Fruit fly (Drosophila melanogaster) whole organism, embryonic: ENCODE results near the gene Ing3.
A peak's percentile ranks its signal among the peaks of the same experiment; 100 is the strongest.

ENCODE experiments used
- Bgb ChIP-seq: fragments of 200-800 bp; sonication (Bioruptor generic); IDR thresholded peaks from 2 replicates; pipeline ENCODE4 v1.3.6; 2022; ENCODE audit warnings: missing biosample characterization, missing genetic modification characterization; ENCODE audit not compliant: partially characterized antibody
- CG10147 ChIP-seq: fragments of 200-800 bp; sonication (Bioruptor generic); optimal IDR thresholded peaks from 2 replicates; lab custom pipeline; 2019; ENCODE audit warnings: missing biosample characterization, mild to moderate bottlenecking, missing genetic modification characterization, moderate library complexity
- CG10267 ChIP-seq: fragments of 200-800 bp; sonication (Bioruptor generic); optimal IDR thresholded peaks from 2 replicates; lab custom pipeline; 2018; ENCODE audit warnings: missing biosample characterization, mild to moderate bottlenecking, missing genetic modification characterization, moderate library complexity
- CG10321 ChIP-seq: fragments of 200-800 bp; sonication (Bioruptor generic); IDR thresholded peaks from 2 replicates; pipeline ENCODE4 v1.3.6; 2022; ENCODE audit warnings: missing biosample characterization, missing genetic modification characterization
- CG12219 ChIP-seq: fragments of 200-800 bp; sonication (Bioruptor generic); optimal IDR thresholded peaks from 3 replicates; lab custom pipeline; 2018; ENCODE audit warnings: missing biosample characterization, mild to moderate bottlenecking, missing genetic modification characterization
- CG14965 ChIP-seq: fragments of 200-800 bp; sonication (Bioruptor generic); optimal IDR thresholded peaks from 2 replicates; lab custom pipeline; 2016; ENCODE audit warnings: missing biosample characterization, missing genetic modification characterization, borderline replicate concordance
- CG15696 ChIP-seq: fragments of 200-800 bp; sonication (Bioruptor generic); optimal IDR thresholded peaks from 2 replicates; lab custom pipeline; 2019; ENCODE audit warnings: missing biosample characterization, mild to moderate bottlenecking, missing genetic modification characterization, moderate library complexity
- CG16779 ChIP-seq: fragments of 200-800 bp; sonication (Bioruptor generic); IDR thresholded peaks from 2 replicates; pipeline ENCODE4 v1.3.6; 2022; ENCODE audit warnings: missing biosample characterization, missing genetic modification characterization
- CG1792 ChIP-seq: fragments of 200-800 bp; sonication (Bioruptor generic); optimal IDR thresholded peaks from 2 replicates; lab custom pipeline; 2016; ENCODE audit warnings: missing biosample characterization, missing genetic modification characterization
- CG18476 ChIP-seq: fragments of 200-800 bp; sonication (Bioruptor generic); optimal IDR thresholded peaks from 2 replicates; lab custom pipeline; 2016; ENCODE audit warnings: missing biosample characterization, mild to moderate bottlenecking, missing genetic modification characterization
- CG18619 ChIP-seq: fragments of 200-800 bp; sonication (Bioruptor generic); optimal IDR thresholded peaks from 3 replicates; lab custom pipeline; 2017; ENCODE audit warnings: missing biosample characterization, mild to moderate bottlenecking, missing genetic modification characterization
- CG30431 ChIP-seq: fragments of 200-800 bp; sonication (Bioruptor generic); optimal IDR thresholded peaks from 2 replicates; lab custom pipeline; 2017; ENCODE audit warnings: missing biosample characterization, missing genetic modification characterization
- CG31365 ChIP-seq: fragments of 200-800 bp; sonication (Bioruptor generic); optimal IDR thresholded peaks from 2 replicates; lab custom pipeline; 2018; ENCODE audit warnings: missing biosample characterization, mild to moderate bottlenecking, missing genetic modification characterization
- CG3407 ChIP-seq: fragments of 200-800 bp; sonication (Bioruptor generic); optimal IDR thresholded peaks from 2 replicates; lab custom pipeline; 2018; ENCODE audit warnings: missing biosample characterization, mild to moderate bottlenecking, missing genetic modification characterization
- CG34224 ChIP-seq: fragments of 200-800 bp; sonication (Bioruptor generic); IDR thresholded peaks from 3 replicates; pipeline ENCODE4 v1.3.6; 2022; ENCODE audit warnings: missing biosample characterization, missing genetic modification characterization; ENCODE audit not compliant: partially characterized antibody
- CG4282 ChIP-seq: fragments of 200-800 bp; sonication (Bioruptor generic); optimal IDR thresholded peaks from 2 replicates; lab custom pipeline; 2016; ENCODE audit warnings: missing biosample characterization, missing genetic modification characterization
- CG6175 ChIP-seq: fragments of 200-800 bp; sonication (Bioruptor generic); IDR thresholded peaks from 3 replicates; pipeline ENCODE4 v1.3.6; 2022; ENCODE audit warnings: missing biosample characterization, missing genetic modification characterization
- CG6683 ChIP-seq: fragments of 200-800 bp; sonication (Bioruptor generic); optimal IDR thresholded peaks from 2 replicates; lab custom pipeline; 2017; ENCODE audit warnings: missing biosample characterization, mild to moderate bottlenecking, missing genetic modification characterization, missing genetic modification reagents
- CG7963 ChIP-seq: fragments of 200-800 bp; sonication (Bioruptor generic); IDR thresholded peaks from 3 replicates; pipeline ENCODE4 v1.3.6; 2022; ENCODE audit warnings: missing biosample characterization, missing genetic modification characterization; ENCODE audit not compliant: partially characterized antibody
- CG7987 ChIP-seq: fragments of 200-800 bp; sonication (Bioruptor generic); optimal IDR thresholded peaks from 2 replicates; lab custom pipeline; 2018; ENCODE audit warnings: missing biosample characterization, mild to moderate bottlenecking, missing genetic modification characterization, moderate library complexity
- CG8089 ChIP-seq: fragments of 200-800 bp; sonication (Bioruptor generic); optimal IDR thresholded peaks from 3 replicates; lab custom pipeline; 2016; ENCODE audit warnings: missing biosample characterization, missing genetic modification characterization
- CG8924 ChIP-seq: fragments of 200-800 bp; optimal IDR thresholded peaks from 3 replicates; lab custom pipeline; 2019; ENCODE audit warnings: missing biosample characterization, mild to moderate bottlenecking, missing genetic modification characterization, moderate library complexity
- Hr78 ChIP-seq, 2 experiments: fragments of 200-800 bp in 1 of 2; fragments of >200 bp in 1 of 2; sonication (Bioruptor generic) in 1 of 2; optimal IDR thresholded peaks; 2 replicates each; lab custom pipeline; 2017 to 2019; ENCODE audit warnings: missing biosample characterization in 2 of 2, missing genetic modification characterization in 2 of 2, mild to moderate bottlenecking in 1 of 2, moderate library complexity in 1 of 2
- MESR4 ChIP-seq: fragments of 200-800 bp; sonication (Bioruptor generic); optimal IDR thresholded peaks from 2 replicates; lab custom pipeline; 2018; ENCODE audit warnings: missing biosample characterization, mild to moderate bottlenecking, missing genetic modification characterization, moderate library complexity
- Mrtf ChIP-seq: fragments of 200-800 bp; sonication (Bioruptor generic); IDR thresholded peaks from 3 replicates; pipeline ENCODE4 v1.3.6; 2022; ENCODE audit warnings: missing biosample characterization, missing genetic modification characterization
- Neu2 ChIP-seq: fragments of 200-800 bp; sonication (Bioruptor generic); optimal IDR thresholded peaks from 3 replicates; lab custom pipeline; 2016; ENCODE audit warnings: missing biosample characterization, missing genetic modification characterization, borderline replicate concordance
- Optix ChIP-seq: fragments of 200-800 bp; sonication (Bioruptor generic); IDR thresholded peaks from 3 replicates; pipeline ENCODE4 v1.3.6; 2022; ENCODE audit warnings: missing biosample characterization, missing genetic modification characterization
- Side ChIP-seq: fragments of 200-800 bp; sonication (Bioruptor generic); optimal IDR thresholded peaks from 2 replicates; lab custom pipeline; 2016; ENCODE audit warnings: missing biosample characterization, missing genetic modification characterization
- Sox100B ChIP-seq: fragments of 200-800 bp; sonication (Bioruptor generic); optimal IDR thresholded peaks from 3 replicates; lab custom pipeline; 2018; ENCODE audit warnings: missing biosample characterization, mild to moderate bottlenecking, missing genetic modification characterization
- ap ChIP-seq: fragments of 200-800 bp; sonication (Bioruptor generic); IDR thresholded peaks from 2 replicates; pipeline ENCODE4 v1.3.6; 2022; ENCODE audit warnings: missing biosample characterization, missing genetic modification characterization
- bcd ChIP-seq: fragments of 200-800 bp; sonication (Bioruptor generic); optimal IDR thresholded peaks from 2 replicates; lab custom pipeline; 2017; ENCODE audit warnings: missing biosample characterization, mild to moderate bottlenecking, missing genetic modification characterization
- br ChIP-seq: fragments of >200 bp; optimal IDR thresholded peaks from 2 replicates; lab custom pipeline; 2017
- exex ChIP-seq: fragments of 200-800 bp; sonication (Bioruptor generic); optimal IDR thresholded peaks from 4 replicates; lab custom pipeline; 2018; ENCODE audit warnings: missing biosample characterization, mild to moderate bottlenecking, missing genetic modification characterization, moderate library complexity
- eyg ChIP-seq: fragments of 200-800 bp; sonication (Bioruptor generic); optimal IDR thresholded peaks from 3 replicates; lab custom pipeline; 2016; ENCODE audit warnings: missing biosample characterization, missing genetic modification characterization
- fd64A ChIP-seq: fragments of 200-800 bp; sonication (Bioruptor generic); optimal IDR thresholded peaks from 3 replicates; lab custom pipeline; 2018; ENCODE audit warnings: missing biosample characterization, mild to moderate bottlenecking, missing genetic modification characterization
- fd96Cb ChIP-seq: fragments of 200-800 bp; sonication (Bioruptor generic); optimal IDR thresholded peaks from 2 replicates; lab custom pipeline; 2018; ENCODE audit warnings: missing biosample characterization, mild to moderate bottlenecking, missing genetic modification characterization, moderate library complexity
- ftz-f1 ChIP-seq: fragments of 200-800 bp; sonication (Bioruptor generic); optimal IDR thresholded peaks from 2 replicates; lab custom pipeline; 2016; ENCODE audit warnings: missing biosample characterization, missing genetic modification characterization
- gcm ChIP-seq: fragments of 200-800 bp; sonication (Bioruptor generic); optimal IDR thresholded peaks from 2 replicates; lab custom pipeline; 2019; ENCODE audit warnings: missing biosample characterization, mild to moderate bottlenecking, missing genetic modification characterization, moderate library complexity
- gfzf ChIP-seq: fragments of 200-800 bp; sonication (Bioruptor generic); optimal IDR thresholded peaks from 2 replicates; lab custom pipeline; 2016; ENCODE audit warnings: missing biosample characterization, mild to moderate bottlenecking, missing genetic modification characterization, moderate library complexity
- insv ChIP-seq, 2 experiments: fragments of 200-800 bp; sonication (Bioruptor generic); optimal IDR thresholded peaks; 3 replicates each; lab custom pipeline; 2016 to 2018; ENCODE audit warnings: missing biosample characterization in 2 of 2, missing genetic modification characterization in 2 of 2
- lola ChIP-seq, 3 experiments: fragments of >200 bp in 2 of 3; fragments of 200-800 bp in 1 of 3; sonication (Bioruptor generic) in 1 of 3; optimal IDR thresholded peaks; 2 replicates each; lab custom pipeline; 2017 to 2019; ENCODE audit warnings: missing biosample characterization in 3 of 3, missing genetic modification characterization in 3 of 3, mild to moderate bottlenecking in 1 of 3, moderate library complexity in 1 of 3
- odd ChIP-seq: fragments of 200-800 bp; sonication (Bioruptor generic); optimal IDR thresholded peaks from 2 replicates; lab custom pipeline; 2017; ENCODE audit warnings: missing biosample characterization, mild to moderate bottlenecking, missing genetic modification characterization
- otp ChIP-seq: fragments of 200-800 bp; sonication (Bioruptor generic); IDR thresholded peaks from 3 replicates; pipeline ENCODE4, ENCODE4 v1.3.6; 2022; ENCODE audit warnings: missing biosample characterization, missing genetic modification characterization
- pb ChIP-seq: fragments of 200-800 bp; sonication (Bioruptor generic); optimal IDR thresholded peaks from 3 replicates; lab custom pipeline; 2016; ENCODE audit warnings: missing biosample characterization, missing genetic modification characterization
- peb ChIP-seq: fragments of 200-800 bp; sonication (Bioruptor generic); IDR thresholded peaks from 2 replicates; pipeline ENCODE4 v1.3.6; 2022; ENCODE audit warnings: missing biosample characterization, missing genetic modification characterization
- pum ChIP-seq: fragments of 200-800 bp; sonication (Bioruptor generic); optimal IDR thresholded peaks from 2 replicates; lab custom pipeline; 2016; ENCODE audit warnings: missing biosample characterization, missing genetic modification characterization
- salm ChIP-seq: fragments of 200-800 bp; sonication (Bioruptor generic); optimal IDR thresholded peaks from 2 replicates; lab custom pipeline; 2018; ENCODE audit warnings: missing biosample characterization, mild to moderate bottlenecking, missing genetic modification characterization
- so ChIP-seq: fragments of 200-800 bp; sonication (Bioruptor generic); IDR thresholded peaks from 3 replicates; pipeline ENCODE4 v1.3.6; 2022; ENCODE audit warnings: missing biosample characterization, missing genetic modification characterization
- sug ChIP-seq: fragments of 200-800 bp; optimal IDR thresholded peaks from 2 replicates; lab custom pipeline; 2019; ENCODE audit warnings: missing biosample characterization, mild to moderate bottlenecking, missing genetic modification characterization, moderate library complexity
- tio ChIP-seq: fragments of 200-800 bp; sonication (Bioruptor generic); optimal IDR thresholded peaks from 2 replicates; lab custom pipeline; 2017; ENCODE audit warnings: missing biosample characterization, missing genetic modification characterization, inconsistent platforms

Gene Ing3

DNA sequence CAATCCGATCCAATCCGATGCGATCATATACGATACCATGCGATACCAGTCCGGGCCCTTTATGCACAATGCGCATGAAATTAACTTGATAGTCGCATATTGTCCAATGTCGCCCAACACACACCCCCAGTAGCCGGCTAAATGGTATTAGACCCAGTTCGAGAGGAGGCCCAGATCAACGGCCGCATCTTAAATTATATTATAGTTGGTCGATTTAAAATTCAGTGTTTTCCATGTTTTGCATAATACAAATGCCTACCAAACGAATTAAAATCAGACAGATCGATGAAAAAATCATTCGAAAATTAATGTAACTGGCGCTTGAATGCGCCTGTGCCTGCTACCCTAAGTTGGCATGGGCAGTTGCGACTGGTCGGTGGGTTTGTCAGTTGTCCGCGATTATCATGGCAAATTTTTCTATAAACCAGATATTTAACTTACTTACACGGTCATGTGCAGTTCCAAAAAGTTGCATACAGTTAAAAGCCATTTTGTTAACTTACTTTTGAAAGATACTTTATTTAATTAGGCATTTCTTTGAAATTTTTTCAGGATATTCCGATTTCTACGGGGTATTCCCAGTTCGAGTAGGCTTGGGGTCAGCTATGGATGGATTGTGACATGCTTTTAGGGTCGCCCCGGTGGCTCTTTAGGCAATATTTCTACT lies 17.1 kb upstream of the Ing3 start (continued):
- TF ChIP-seq CG6683: no peak
- TF ChIP-seq CG15696 (tag; lab: Kevin White, UChicago): no peak
- TF ChIP-seq insv (GFP tag; optimal IDR thresholded peaks at IDR 0.05; lab: Kevin White, UChicago): no peak
- no peak for TF ChIP-seq odd (GFP tag; lab: Kevin White, UChicago)
- no peak for TF ChIP-seq bcd
- peak in 1 of 2 experiments; percentile 58 for TF ChIP-seq Hr78 (GFP tag; optimal IDR thresholded peaks at IDR 0.05; lab: Kevin White, UChicago)
- no peak for TF ChIP-seq pb (GFP tag; lab: Kevin White, UChicago)
- no peak for TF ChIP-seq CG6175 (GFP tag; lab: Robert Waterston, UW)
- no peak for TF ChIP-seq exex (tag; lab: Kevin White, UChicago)
- TF ChIP-seq MESR4 (GFP tag; lab: Kevin White, UChicago): no peak
- TF ChIP-seq sug (tag; lab: Kevin White, UChicago): no peak
- no peak for TF ChIP-seq CG3407 (GFP tag; lab: Kevin White, UChicago)
- no peak for TF ChIP-seq Side (GFP tag; lab: Kevin White, UChicago)
- peak; percentile 19 for TF ChIP-seq fd96Cb
- TF ChIP-seq peb (GFP tag; lab: Robert Waterston, UW): no peak
- no peak for TF ChIP-seq CG8089 (GFP tag; lab: Kevin White, UChicago)
- TF ChIP-seq CG12219 (GFP tag; lab: Kevin White, UChicago): peak; percentile 11
- no peak for TF ChIP-seq salm
- TF ChIP-seq CG4282 (GFP tag; lab: Kevin White, UChicago): no peak
- no peak for TF ChIP-seq CG14965 (GFP tag; lab: Kevin White, UChicago)
- TF ChIP-seq Bgb (GFP tag; lab: Robert Waterston, UW): no peak
- TF ChIP-seq CG34224 (GFP tag; lab: Robert Waterston, UW): no peak
- no peak for TF ChIP-seq otp (GFP tag; lab: Robert Waterston, UW)
- no peak for TF ChIP-seq ap (GFP tag; lab: Robert Waterston, UW)
- TF ChIP-seq br (lab: Kevin White, UChicago): no peak
- peak; percentile 40 for TF ChIP-seq Sox100B
- no peak for TF ChIP-seq ftz-f1 (GFP tag; lab: Kevin White, UChicago)
- no peak for TF ChIP-seq Optix
- TF ChIP-seq tio (GFP tag; lab: Kevin White, UChicago): no peak
- TF ChIP-seq CG18619: no peak
- TF ChIP-seq CG16779 (GFP tag; lab: Robert Waterston, UW): no peak
- TF ChIP-seq Mrtf (GFP tag; lab: Robert Waterston, UW): 0 out of 3 replicates have a peak, but pooled peaks have one; percentile 14
- TF ChIP-seq CG8924 (tag; lab: Kevin White, UChicago): no peak
- TF ChIP-seq so (GFP tag; lab: Robert Waterston, UW): no peak
- no peak for TF ChIP-seq CG7963 (GFP tag; lab: Robert Waterston, UW)
- no peak for TF ChIP-seq CG31365 (tag; lab: Kevin White, UChicago)
- no peak for TF ChIP-seq eyg (GFP tag; lab: Kevin White, UChicago)
- no peak for TF ChIP-seq Neu2 (GFP tag; lab: Kevin White, UChicago)
- TF ChIP-seq CG7987: no peak
- no peak for TF ChIP-seq CG18476
- no peak for TF ChIP-seq CG10321 (GFP tag; lab: Robert Waterston, UW)
- TF ChIP-seq pum: no peak
- no peak for TF ChIP-seq gfzf (GFP tag; lab: Kevin White, UChicago)
- no peak for TF ChIP-seq lola (GFP tag; optimal IDR thresholded peaks at IDR 0.05; lab: Kevin White, UChicago)
- no peak for TF ChIP-seq CG10147 (GFP tag; lab: Kevin White, UChicago)
- TF ChIP-seq CG1792 (GFP tag; lab: Kevin White, UChicago): no peak
- TF ChIP-seq CG30431 (GFP tag; lab: Kevin White, UChicago): no peak
- no peak for TF ChIP-seq fd64A (GFP tag; lab: Kevin White, UChicago)
- no peak for TF ChIP-seq gcm
- no peak for TF ChIP-seq CG10267
